Worm (Caenorhabditis elegans) whole organism, early embryonic: ENCODE results near the gene Y6D1A.1.

Experiments used
- aly-1 ChIP-seq: sonication (generic microtip); optimal IDR thresholded peaks from 2 replicates; lab custom pipeline; 2016; ENCODE audit warnings: missing genetic modification characterization, missing compliant biosample characterization
- ama-1 ChIP-seq: fragments of 150-350 bp; optimal IDR thresholded peaks from 2 replicates; lab custom pipeline; 2014
- ceh-36 ChIP-seq: sonication (generic microtip); optimal IDR thresholded peaks from 2 replicates; lab custom pipeline; 2016; ENCODE audit warnings: missing genetic modification characterization, inconsistent platforms, missing compliant biosample characterization
- flt-1 ChIP-seq: fragments of 200-800 bp; sonication (Bioruptor generic); IDR thresholded peaks from 2 replicates; pipeline ENCODE4 v1.3.6; 2022; ENCODE audit warnings: missing genetic modification characterization, missing compliant biosample characterization
- pes-1 ChIP-seq: fragments of 200-800 bp; sonication (Bioruptor generic); IDR thresholded peaks from 2 replicates; pipeline ENCODE4 v1.3.6; 2022; ENCODE audit warnings: missing genetic modification reagents, missing genetic modification characterization, missing compliant biosample characterization
- scrt-1 ChIP-seq: fragments of 200-800 bp; sonication (Bioruptor generic); IDR thresholded peaks from 2 replicates; pipeline ENCODE4 v1.3.6; 2022; ENCODE audit warnings: missing genetic modification characterization, missing compliant biosample characterization
- tbx-37 ChIP-seq: fragments of 200-800 bp; sonication (Bioruptor generic); conservative IDR thresholded peaks from 2 replicates; pipeline ENCODE4 v1.3.6; 2022; ENCODE audit warnings: missing genetic modification reagents, missing genetic modification characterization, missing compliant biosample characterization
- tra-4 ChIP-seq: sonication (generic microtip); optimal IDR thresholded peaks from 2 replicates; lab custom pipeline; 2017; ENCODE audit warnings: missing genetic modification characterization, missing compliant biosample characterization

DNA sequence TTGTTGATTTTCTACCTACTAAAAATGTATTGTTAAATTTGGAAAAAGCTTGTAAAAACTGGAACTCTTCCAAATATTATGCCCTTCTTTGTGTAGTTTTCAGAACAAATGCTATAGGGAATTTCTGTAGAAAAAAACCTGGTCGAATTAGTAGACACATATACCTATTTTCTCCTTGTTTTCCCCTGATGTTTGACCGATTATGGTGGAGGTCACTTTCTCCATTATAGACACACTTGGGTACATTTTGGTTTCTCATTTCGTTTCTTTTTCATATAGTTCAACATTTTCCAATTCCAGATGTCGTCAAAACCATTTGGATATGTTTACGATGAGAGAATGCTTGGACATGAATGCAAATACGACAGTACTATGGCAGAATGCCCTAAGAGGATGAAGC, 24.7 kb downstream of the Y6D1A.1 start, which contains the start of gene hda-5:
- TF ChIP-seq tbx-37: no peak
- TF ChIP-seq pes-1: no peak
- TF ChIP-seq aly-1 (tag; lab: Kevin White, UChicago): no peak
- no peak for TF ChIP-seq ceh-36 (tag; lab: Kevin White, UChicago)
- TF ChIP-seq flt-1 (GFP tag; lab: Robert Waterston, UW): no peak
- TF ChIP-seq ama-1 (lab: Kevin White, UChicago): no peak
- TF ChIP-seq scrt-1 (GFP tag; lab: Robert Waterston, UW): no peak
- TF ChIP-seq tra-4 (tag; lab: Kevin White, UChicago): no peak
